Fruit fly (Drosophila melanogaster) Kc167 (cell line): ENCODE results near the gene sip3.

Experiments used
- Sin3A ChIP-seq: fragments of >200 bp; optimal IDR thresholded peaks from 2 replicates; lab custom pipeline; 2018; ENCODE audit warnings: missing external identifiers
- insv ChIP-seq: fragments of >200 bp; optimal IDR thresholded peaks from 3 replicates; lab custom pipeline; 2018; ENCODE audit warnings: missing external identifiers
- psq ChIP-seq: fragments of >200 bp; optimal IDR thresholded peaks from 2 replicates; lab custom pipeline; 2017; ENCODE audit warnings: missing external identifiers
- ttk ChIP-seq: sonication (Bioruptor generic); optimal IDR thresholded peaks from 2 replicates; lab custom pipeline; 2017; ENCODE audit warnings: missing external identifiers

DNA sequence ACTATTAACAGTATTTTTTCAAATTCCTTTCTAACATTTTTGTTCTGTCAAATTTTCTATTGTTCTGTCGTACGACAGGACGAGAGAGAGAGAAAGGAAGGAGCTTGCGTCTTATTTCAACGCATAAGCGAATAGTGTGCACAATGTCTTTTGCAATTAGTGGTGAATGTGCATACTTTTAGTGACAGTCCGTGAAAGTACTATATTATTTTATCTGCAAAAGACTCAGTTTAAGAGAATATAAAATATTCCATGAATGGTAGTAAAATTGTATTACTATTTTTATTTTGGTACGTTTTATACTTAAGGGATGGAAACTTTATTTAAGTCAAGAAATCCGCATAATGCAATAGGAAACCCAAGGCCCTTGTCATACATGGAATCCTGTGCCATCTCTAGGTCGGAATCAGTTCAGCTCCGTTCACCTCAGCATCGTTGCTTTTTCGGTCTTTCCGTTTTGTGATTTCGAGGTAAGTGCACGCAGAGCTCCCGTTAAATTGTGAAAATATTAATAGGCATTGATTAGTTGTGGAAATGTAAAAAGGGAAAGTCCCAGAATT, 33.9 kb upstream of the sip3 start, which contains the start of gene eEF1alpha2:
- TF ChIP-seq psq (lab: Kevin White, UChicago) (no peak), insv (lab: Kevin White, UChicago) (no peak), ttk (lab: Kevin White, UChicago) (no peak), Sin3A (no peak)
